Worm (Caenorhabditis elegans): ENCODE data around the gene odd-1.

ce11 chrIII:7154526-7154925, 46.4 kb downstream of the odd-1 start:
- TF ChIP-seq flt-1 (GFP tag; IDR thresholded peaks at IDR 0.05) (no peak), cog-1 (tag; optimal IDR thresholded peaks at IDR 0.05) (no peak), ref-1 (GFP tag; conservative IDR thresholded peaks at IDR 0.05) (no peak), med-1 (GFP tag; optimal IDR thresholded peaks at IDR 0.05; ENCODE audit: insufficient read depth) (no peak), T22C8.4 (GFP tag; IDR thresholded peaks at IDR 0.05) (no peak), tab-1 (GFP tag; IDR thresholded peaks at IDR 0.05) (no peak)
